Comparison of ENCODE assay signal across 7 worm cellular contexts in genomic region chrII:5340672-5341568, ce11.
A peak's percentile ranks its signal among the peaks of the same experiment; 100 is the strongest.
TF ChIP-seq lines count a peak whose summit lies in the region.

No protein-coding gene starts in this region.

TF ChIP-seq in whole organism, L1 larva, 84 proteins besides CTCF, POLR2A, EP300 and RAD21 (continues in another document):
- no peak for TF ChIP-seq ceh-82 (tag; optimal IDR thresholded peaks at IDR 0.05; lab: Kevin White, UChicago)
- no peak for TF ChIP-seq mef-2 (tag; optimal IDR thresholded peaks at IDR 0.05; lab: Kevin White, UChicago)
- no peak for TF ChIP-seq unc-62 (GFP tag; optimal IDR thresholded peaks at IDR 0.05; lab: Kevin White, UChicago)
- TF ChIP-seq sup-37 (GFP tag; optimal IDR thresholded peaks at IDR 0.05; lab: Kevin White, UChicago), result no peak
- no peak for TF ChIP-seq tlp-1 (tag; optimal IDR thresholded peaks at IDR 0.05; lab: Kevin White, UChicago)
- no peak for TF ChIP-seq elt-2 (tag; optimal IDR thresholded peaks at IDR 0.05; lab: Kevin White, UChicago)
- no peak for TF ChIP-seq ceh-8 (GFP tag; optimal IDR thresholded peaks at IDR 0.05; lab: Kevin White, UChicago)
- TF ChIP-seq elt-3 (tag; optimal IDR thresholded peaks at IDR 0.05; lab: Kevin White, UChicago), result no peak
- TF ChIP-seq snpc-4 (tag; optimal IDR thresholded peaks at IDR 0.05; lab: Kevin White, UChicago), result no peak
- TF ChIP-seq ceh-63 (GFP tag; optimal IDR thresholded peaks at IDR 0.05; lab: Kevin White, UChicago), result no peak
- no peak for TF ChIP-seq mab-9 (GFP tag; IDR thresholded peaks at IDR 0.05; lab: Robert Waterston, UW)
- no peak for TF ChIP-seq efl-3 (GFP tag; optimal IDR thresholded peaks at IDR 0.05; lab: Kevin White, UChicago)
- TF ChIP-seq egl-27 (tag; optimal IDR thresholded peaks at IDR 0.05; lab: Kevin White, UChicago), result no peak
- TF ChIP-seq snu-23 (GFP tag; optimal IDR thresholded peaks at IDR 0.05; lab: Kevin White, UChicago), result no peak

TF ChIP-seq in whole organism, L2 larva, 48 proteins besides CTCF, POLR2A, EP300 and RAD21:
- no peak for TF ChIP-seq unc-62 (GFP tag; optimal IDR thresholded peaks at IDR 0.05; lab: Kevin White, UChicago)
- no peak for TF ChIP-seq nhr-6 (tag; optimal IDR thresholded peaks at IDR 0.05; lab: Kevin White, UChicago)
- peak; percentile 22 for TF ChIP-seq ztf-4 (tag; optimal IDR thresholded peaks at IDR 0.05; lab: Kevin White, UChicago)
- TF ChIP-seq Y55F3AM.14 (GFP tag; optimal IDR thresholded peaks at IDR 0.05; lab: Kevin White, UChicago), result no peak
- TF ChIP-seq C34F6.9 (tag; optimal IDR thresholded peaks at IDR 0.05; lab: Kevin White, UChicago), result no peak
- no peak for TF ChIP-seq gmeb-1 (tag; optimal IDR thresholded peaks at IDR 0.05; lab: Kevin White, UChicago)
- no peak for TF ChIP-seq sem-4 (tag; optimal IDR thresholded peaks at IDR 0.05; lab: Kevin White, UChicago)
- TF ChIP-seq unc-55 (GFP tag; optimal IDR thresholded peaks at IDR 0.05; lab: Kevin White, UChicago), result peak; percentile 40
- no peak for TF ChIP-seq snpc-4 (tag; optimal IDR thresholded peaks at IDR 0.05; lab: Kevin White, UChicago)
- TF ChIP-seq dmd-4 (tag; optimal IDR thresholded peaks at IDR 0.05; lab: Kevin White, UChicago), result peak; percentile 5
- TF ChIP-seq ztf-1 (GFP tag; conservative IDR thresholded peaks at IDR 0.05; lab: Robert Waterston, UW), result no peak
- TF ChIP-seq ama-1 (optimal IDR thresholded peaks at IDR 0.05; lab: Kevin White, UChicago), result no peak
- no peak for TF ChIP-seq lsy-2 (tag; optimal IDR thresholded peaks at IDR 0.05; lab: Kevin White, UChicago)

TF ChIP-seq in whole organism, L3 larva, 47 proteins besides CTCF, POLR2A, EP300 and RAD21 (continues in another document):
- TF ChIP-seq skn-1 (tag; optimal IDR thresholded peaks at IDR 0.05; lab: Kevin White, UChicago), result no peak
- peak; percentile 8 for TF ChIP-seq ceh-28 (tag; optimal IDR thresholded peaks at IDR 0.05; lab: Kevin White, UChicago)
- no peak for TF ChIP-seq nhr-23 (tag; optimal IDR thresholded peaks at IDR 0.05; lab: Kevin White, UChicago)
- peak; percentile 23 for TF ChIP-seq pha-4 (tag; optimal IDR thresholded peaks at IDR 0.05; lab: Kevin White, UChicago)
- no peak for TF ChIP-seq R02D3.7 (tag; optimal IDR thresholded peaks at IDR 0.05; lab: Kevin White, UChicago)
- TF ChIP-seq snpc-4 (tag; optimal IDR thresholded peaks at IDR 0.05; lab: Kevin White, UChicago), result no peak
- TF ChIP-seq lsy-12 (tag; optimal IDR thresholded peaks at IDR 0.05; lab: Kevin White, UChicago), result peak; percentile 40
- TF ChIP-seq aly-2 (tag; optimal IDR thresholded peaks at IDR 0.05; lab: Kevin White, UChicago), result no peak
- TF ChIP-seq fos-1 (tag; optimal IDR thresholded peaks at IDR 0.05; lab: Kevin White, UChicago), result peak; percentile 12
- TF ChIP-seq jun-1 (tag; optimal IDR thresholded peaks at IDR 0.05; lab: Kevin White, UChicago), result peak; percentile 27
- no peak for TF ChIP-seq sea-2 (GFP tag; optimal IDR thresholded peaks at IDR 0.05; lab: Kevin White, UChicago)
- TF ChIP-seq nfya-1 (tag; optimal IDR thresholded peaks at IDR 0.05; lab: Kevin White, UChicago; ENCODE audit: insufficient read depth), result no peak
- TF ChIP-seq pqm-1 (tag; optimal IDR thresholded peaks at IDR 0.05; lab: Kevin White, UChicago), result no peak
- TF ChIP-seq fkh-10 (GFP tag; optimal IDR thresholded peaks at IDR 0.05; lab: Kevin White, UChicago), result no peak

TF ChIP-seq in whole organism, L4 larva, 104 proteins besides CTCF, POLR2A, EP300 and RAD21 (continues in another document):
- peak; percentile 61; the same call in 1 of the 2 replicates for TF ChIP-seq nhr-41 (GFP tag; IDR thresholded peaks at IDR 0.05; lab: Robert Waterston, UW)
- no peak for TF ChIP-seq lir-3 (tag; optimal IDR thresholded peaks at IDR 0.05; lab: Kevin White, UChicago)
- no peak for TF ChIP-seq nhr-6 (tag; optimal IDR thresholded peaks at IDR 0.05; lab: Kevin White, UChicago)
- no peak for TF ChIP-seq mxl-2 (GFP tag; conservative IDR thresholded peaks at IDR 0.05; lab: Robert Waterston, UW)
- TF ChIP-seq ceh-44 (GFP tag; IDR thresholded peaks at IDR 0.05; lab: Robert Waterston, UW), result no peak
- TF ChIP-seq egl-43 (GFP tag; IDR thresholded peaks at IDR 0.05; lab: Robert Waterston, UW), result 0 out of 2 replicates have a peak, but pooled peaks have one; percentile 43
- TF ChIP-seq nhr-102 (tag; optimal IDR thresholded peaks at IDR 0.05; lab: Kevin White, UChicago), result no peak
- TF ChIP-seq nhr-77 (tag; optimal IDR thresholded peaks at IDR 0.05; lab: Kevin White, UChicago), result peak; percentile 43
- 0 out of 2 replicates have a peak, but pooled peaks have one; percentile 15 for TF ChIP-seq lin-29 (GFP tag; IDR thresholded peaks at IDR 0.05; lab: Robert Waterston, UW)
- TF ChIP-seq dmd-9 (GFP tag; IDR thresholded peaks at IDR 0.05; lab: Robert Waterston, UW), result no peak
- TF ChIP-seq ama-1 (optimal IDR thresholded peaks at IDR 0.05; lab: Kevin White, UChicago), result no peak
- TF ChIP-seq aly-2 (tag; optimal IDR thresholded peaks at IDR 0.05; lab: Kevin White, UChicago), result peak; percentile 29
- no peak for TF ChIP-seq dmd-8 (GFP tag; IDR thresholded peaks at IDR 0.05; lab: Robert Waterston, UW)
- 0 out of 2 replicates have a peak, but pooled peaks have one; percentile 3 for TF ChIP-seq lim-7 (GFP tag; IDR thresholded peaks at IDR 0.05; lab: Robert Waterston, UW)

TF ChIP-seq in whole organism, late embryonic, 69 proteins besides CTCF, POLR2A, EP300 and RAD21:
- no peak for TF ChIP-seq sox-4 (tag; optimal IDR thresholded peaks at IDR 0.05; lab: Kevin White, UChicago)
- no peak for TF ChIP-seq fkh-6 (tag; optimal IDR thresholded peaks at IDR 0.05; lab: Kevin White, UChicago)
- TF ChIP-seq gmeb-2 (tag; optimal IDR thresholded peaks at IDR 0.05; lab: Kevin White, UChicago), result peak; percentile 19
- no peak for TF ChIP-seq ceh-9 (tag; optimal IDR thresholded peaks at IDR 0.05; lab: Kevin White, UChicago)
- TF ChIP-seq ceh-34 (tag; optimal IDR thresholded peaks at IDR 0.05; lab: Kevin White, UChicago), result no peak

TF ChIP-seq in whole organism, mixed stage, embryonic, 35 proteins besides CTCF, POLR2A, EP300 and RAD21:
- TF ChIP-seq lin-32 (GFP tag; optimal IDR thresholded peaks at IDR 0.05; lab: Kevin White, UChicago) (no peak), tbx-8 (GFP tag; optimal IDR thresholded peaks at IDR 0.05; lab: Kevin White, UChicago) (no peak), nhr-76 (tag; optimal IDR thresholded peaks at IDR 0.05; lab: Kevin White, UChicago) (no peak), ces-1 (GFP tag; optimal IDR thresholded peaks at IDR 0.05; lab: Kevin White, UChicago) (peak; percentile 42), ztf-11 (tag; optimal IDR thresholded peaks at IDR 0.05; lab: Kevin White, UChicago) (no peak)

TF ChIP-seq in whole organism, young adult, 124 proteins besides CTCF, POLR2A, EP300 and RAD21:
- TF ChIP-seq ceh-79 (tag; optimal IDR thresholded peaks at IDR 0.05; lab: Kevin White, UChicago), result no peak
- TF ChIP-seq madf-6 (GFP tag; IDR thresholded peaks at IDR 0.05; lab: Robert Waterston, UW), result peak; percentile 17; the same call in 1 of the 2 replicates
- TF ChIP-seq ama-1 (optimal IDR thresholded peaks at IDR 0.05; lab: Kevin White, UChicago), result no peak
- TF ChIP-seq ama-1 (GFP tag; optimal IDR thresholded peaks at IDR 0.05; lab: Kevin White, UChicago), result peak in 1 of 2 experiments; percentile 19
- no peak for TF ChIP-seq Y53F4B.3 (GFP tag; IDR thresholded peaks at IDR 0.05; lab: Robert Waterston, UW)
- peak; percentile 8 for TF ChIP-seq ZK185.1 (tag; optimal IDR thresholded peaks at IDR 0.05; lab: Kevin White, UChicago; ENCODE audit: poor library complexity, severe bottlenecking)
- peak; percentile 58 for TF ChIP-seq dox-1 (GFP tag; IDR thresholded peaks at IDR 0.05; lab: Robert Waterston, UW)
- TF ChIP-seq ceh-40 (GFP tag; IDR thresholded peaks at IDR 0.05; lab: Robert Waterston, UW), result peak; percentile 64; the same call in 1 of the 2 replicates
- TF ChIP-seq K12H6.12 (tag; optimal IDR thresholded peaks at IDR 0.05; lab: Kevin White, UChicago), result peak; percentile 5
- TF ChIP-seq nhr-179 (tag; optimal IDR thresholded peaks at IDR 0.05; lab: Kevin White, UChicago), result no peak
- peak; percentile 28 for TF ChIP-seq repo-1 (tag; optimal IDR thresholded peaks at IDR 0.05; lab: Kevin White, UChicago)
- TF ChIP-seq ceh-27 (GFP tag; optimal IDR thresholded peaks at IDR 0.05; lab: Kevin White, UChicago), result no peak
- TF ChIP-seq B0035.1 (tag; optimal IDR thresholded peaks at IDR 0.05; lab: Kevin White, UChicago), result no peak
- peak; percentile 71; the same call in 1 of the 2 replicates for TF ChIP-seq madf-3 (GFP tag; IDR thresholded peaks at IDR 0.05; lab: Robert Waterston, UW)
- no peak for TF ChIP-seq lin-26 (GFP tag; IDR thresholded peaks at IDR 0.05; lab: Robert Waterston, UW)
- TF ChIP-seq efl-1 (GFP tag; optimal IDR thresholded peaks at IDR 0.05; lab: Kevin White, UChicago), result no peak
- TF ChIP-seq ztf-25 (GFP tag; IDR thresholded peaks at IDR 0.05; lab: Robert Waterston, UW), result no peak
- no peak for TF ChIP-seq attf-6 (GFP tag; IDR thresholded peaks at IDR 0.05; lab: Robert Waterston, UW)
- TF ChIP-seq D2030.7 (GFP tag; IDR thresholded peaks at IDR 0.05; lab: Robert Waterston, UW), result no peak
- no peak; the same call in 1 of the 2 replicates for TF ChIP-seq cebp-1 (GFP tag; IDR thresholded peaks at IDR 0.05; lab: Robert Waterston, UW)
- TF ChIP-seq cebp-1 (tag; optimal IDR thresholded peaks at IDR 0.05; lab: Kevin White, UChicago), result peak; percentile 61
- no peak for TF ChIP-seq C06A6.2 (GFP tag; conservative IDR thresholded peaks at IDR 0.05; lab: Robert Waterston, UW)
- TF ChIP-seq K11D2.4 (GFP tag; IDR thresholded peaks at IDR 0.05; lab: Robert Waterston, UW), result peak; percentile 37; the same call in 1 of the 2 replicates
- no peak for TF ChIP-seq unc-62 (GFP tag; optimal IDR thresholded peaks at IDR 0.05; lab: Kevin White, UChicago)
- no peak for TF ChIP-seq ztf-28 (GFP tag; IDR thresholded peaks at IDR 0.05; lab: Robert Waterston, UW)
- no peak for TF ChIP-seq F37B4.10 (GFP tag; IDR thresholded peaks at IDR 0.05; lab: Robert Waterston, UW)
- TF ChIP-seq Y67H2A.10 (GFP tag; conservative IDR thresholded peaks at IDR 0.05; lab: Robert Waterston, UW), result no peak
- peak; percentile 6 for TF ChIP-seq die-1 (tag; optimal IDR thresholded peaks at IDR 0.05; lab: Kevin White, UChicago)
- peak; percentile 37 for TF ChIP-seq chd-7 (tag; optimal IDR thresholded peaks at IDR 0.05; lab: Kevin White, UChicago)
- 0 out of 2 replicates have a peak, but pooled peaks have one; percentile 69 for TF ChIP-seq nfyb-1 (GFP tag; IDR thresholded peaks at IDR 0.05; lab: Robert Waterston, UW)
